Fruit fly (Drosophila melanogaster) whole organism, embryonic: Measurements from ENCODE around the gene CG16717.

Source experiments
- ATbp ChIP-seq: fragments of 200-800 bp; sonication (Bioruptor generic); optimal IDR thresholded peaks from 2 replicates; lab custom pipeline; 2017; ENCODE audit warnings: missing biosample characterization, mild to moderate bottlenecking, missing genetic modification characterization, missing genetic modification reagents
- CG10959 ChIP-seq: fragments of 200-800 bp; sonication (Bioruptor generic); IDR thresholded peaks from 2 replicates; pipeline ENCODE4 v1.3.6; 2022; ENCODE audit warnings: missing biosample characterization, missing genetic modification characterization
- CG15479 ChIP-seq: fragments of 200-800 bp; sonication (Bioruptor generic); optimal IDR thresholded peaks from 3 replicates; lab custom pipeline; 2019; ENCODE audit warnings: missing biosample characterization, mild to moderate bottlenecking, missing genetic modification characterization, moderate library complexity
- CG15514 ChIP-seq: fragments of 200-800 bp; sonication (Bioruptor generic); optimal IDR thresholded peaks from 3 replicates; lab custom pipeline; 2017; ENCODE audit warnings: missing biosample characterization, missing genetic modification characterization, mild to moderate bottlenecking, moderate library complexity, missing genetic modification reagents
- CG15696 ChIP-seq: fragments of 200-800 bp; sonication (Bioruptor generic); optimal IDR thresholded peaks from 2 replicates; lab custom pipeline; 2019; ENCODE audit warnings: missing biosample characterization, mild to moderate bottlenecking, missing genetic modification characterization, moderate library complexity
- CG1647 ChIP-seq: fragments of 200-800 bp; sonication (Bioruptor generic); optimal IDR thresholded peaks from 3 replicates; lab custom pipeline; 2016; ENCODE audit warnings: missing biosample characterization, missing genetic modification characterization
- CG2116 ChIP-seq: fragments of 200-800 bp; sonication (Bioruptor generic); optimal IDR thresholded peaks from 3 replicates; lab custom pipeline; 2018; ENCODE audit warnings: missing biosample characterization, mild to moderate bottlenecking, missing genetic modification characterization
- CG2202 ChIP-seq: fragments of 200-800 bp; sonication (Bioruptor generic); optimal IDR thresholded peaks from 2 replicates; lab custom pipeline; 2018; ENCODE audit warnings: missing biosample characterization, mild to moderate bottlenecking, missing genetic modification characterization
- CG2712 ChIP-seq: fragments of 200-800 bp; optimal IDR thresholded peaks from 3 replicates; lab custom pipeline; 2019; ENCODE audit warnings: missing biosample characterization, mild to moderate bottlenecking, missing genetic modification characterization, moderate library complexity
- CG30403 ChIP-seq: fragments of 200-800 bp; sonication (Bioruptor generic); optimal IDR thresholded peaks from 3 replicates; lab custom pipeline; 2016; ENCODE audit warnings: missing biosample characterization, missing genetic modification characterization
- CG3065 ChIP-seq: fragments of 200-800 bp; sonication (Bioruptor generic); optimal IDR thresholded peaks from 2 replicates; lab custom pipeline; 2016; ENCODE audit warnings: missing biosample characterization, missing genetic modification characterization
- CG3838 ChIP-seq: fragments of 200-800 bp; sonication (Bioruptor generic); optimal IDR thresholded peaks from 3 replicates; lab custom pipeline; 2016; ENCODE audit warnings: missing biosample characterization, missing genetic modification characterization
- CG42726 ChIP-seq: fragments of 200-800 bp; sonication (Bioruptor generic); IDR thresholded peaks from 2 replicates; pipeline ENCODE4 v1.3.6; 2022; ENCODE audit warnings: missing biosample characterization, missing genetic modification characterization; ENCODE audit not compliant: partially characterized antibody
- CG4360 ChIP-seq: fragments of 200-800 bp; sonication (Bioruptor generic); IDR thresholded peaks from 2 replicates; pipeline ENCODE4 v1.3.6; 2022; ENCODE audit warnings: missing biosample characterization, missing genetic modification characterization
- CG43689 ChIP-seq: fragments of 200-800 bp; sonication (Bioruptor generic); IDR thresholded peaks from 2 replicates; pipeline ENCODE4 v1.3.6; 2022; ENCODE audit warnings: missing biosample characterization, missing genetic modification characterization
- CG4617 ChIP-seq: fragments of 200-800 bp; sonication (Bioruptor generic); optimal IDR thresholded peaks from 3 replicates; lab custom pipeline; 2016; ENCODE audit warnings: missing biosample characterization, missing genetic modification characterization, borderline replicate concordance
- CG6175 ChIP-seq: fragments of 200-800 bp; sonication (Bioruptor generic); IDR thresholded peaks from 3 replicates; pipeline ENCODE4 v1.3.6; 2022; ENCODE audit warnings: missing biosample characterization, missing genetic modification characterization
- CG6689 ChIP-seq: fragments of 200-800 bp; sonication (Bioruptor generic); IDR thresholded peaks from 2 replicates; pipeline ENCODE4 v1.3.6; 2022; ENCODE audit warnings: missing biosample characterization, missing genetic modification characterization
- CG7271 ChIP-seq: fragments of 200-800 bp; sonication (Bioruptor generic); optimal IDR thresholded peaks from 2 replicates; lab custom pipeline; 2018; ENCODE audit warnings: missing biosample characterization, mild to moderate bottlenecking, missing genetic modification characterization, moderate library complexity
- CG9797 ChIP-seq: fragments of 200-800 bp; sonication (Bioruptor generic); optimal IDR thresholded peaks from 3 replicates; lab custom pipeline; 2018; ENCODE audit warnings: missing biosample characterization, mild to moderate bottlenecking, missing genetic modification characterization
- CG9932 ChIP-seq: fragments of 200-800 bp; sonication (Bioruptor generic); IDR thresholded peaks from 2 replicates; pipeline ENCODE4 v1.3.6; 2022; ENCODE audit warnings: missing biosample characterization, missing genetic modification characterization
- CTCF ChIP-seq: fragments of 200-800 bp; sonication (Bioruptor generic); optimal IDR thresholded peaks from 2 replicates; lab custom pipeline; 2017; ENCODE audit warnings: missing biosample characterization, mild to moderate bottlenecking, missing genetic modification characterization, moderate library complexity
- CkIIα-i1 ChIP-seq: fragments of 200-800 bp; sonication (Bioruptor generic); IDR thresholded peaks from 2 replicates; pipeline ENCODE4 v1.3.6; 2022; ENCODE audit warnings: missing biosample characterization, missing genetic modification characterization
- Dfd ChIP-seq, 2 experiments: fragments of >200 bp; optimal IDR thresholded peaks; 2 replicates each; lab custom pipeline; 2017; ENCODE audit warnings: missing biosample characterization in 2 of 2, missing genetic modification characterization in 2 of 2
- GATAe ChIP-seq: fragments of 200-800 bp; sonication (Bioruptor generic); conservative IDR thresholded peaks from 2 replicates; pipeline ENCODE4 v1.3.6; 2022; ENCODE audit warnings: missing biosample characterization, missing genetic modification characterization
- HHEX ChIP-seq: fragments of 200-800 bp; sonication (Bioruptor generic); optimal IDR thresholded peaks from 3 replicates; lab custom pipeline; 2017; ENCODE audit warnings: missing biosample characterization, mild to moderate bottlenecking, missing genetic modification characterization, missing genetic modification reagents
- HmgD ChIP-seq: fragments of 200-800 bp; sonication (Bioruptor generic); optimal IDR thresholded peaks from 3 replicates; lab custom pipeline; 2016; ENCODE audit warnings: missing biosample characterization, missing genetic modification characterization
- Hr3 ChIP-seq: fragments of 200-800 bp; sonication (Bioruptor generic); optimal IDR thresholded peaks from 3 replicates; lab custom pipeline; 2016; ENCODE audit warnings: missing biosample characterization, missing genetic modification characterization
- Hr51 ChIP-seq, 2 experiments: fragments of 200-800 bp; sonication (Bioruptor generic); optimal IDR thresholded peaks; 2 replicates in 1 of 2; 3 replicates in 1 of 2; lab custom pipeline; 2016 to 2018; ENCODE audit warnings: missing biosample characterization in 2 of 2, missing genetic modification characterization in 2 of 2, mild to moderate bottlenecking in 1 of 2, moderate library complexity in 1 of 2
- Mad ChIP-seq: fragments of 200-800 bp; sonication (Bioruptor generic); optimal IDR thresholded peaks from 2 replicates; lab custom pipeline; 2016; ENCODE audit warnings: missing biosample characterization, missing genetic modification characterization
- Mes4 ChIP-seq: fragments of 200-800 bp; sonication (Bioruptor generic); optimal IDR thresholded peaks from 2 replicates; lab custom pipeline; 2016; ENCODE audit warnings: missing biosample characterization, missing genetic modification characterization
- NFAT ChIP-seq: fragments of 200-800 bp; sonication (Bioruptor generic); IDR thresholded peaks from 2 replicates; pipeline ENCODE4 v1.3.6; 2022; ENCODE audit warnings: missing biosample characterization, missing genetic modification characterization
- Neu2 ChIP-seq: fragments of 200-800 bp; sonication (Bioruptor generic); optimal IDR thresholded peaks from 3 replicates; lab custom pipeline; 2016; ENCODE audit warnings: missing biosample characterization, missing genetic modification characterization, borderline replicate concordance
- Oli ChIP-seq: fragments of 200-800 bp; sonication (Bioruptor generic); optimal IDR thresholded peaks from 2 replicates; lab custom pipeline; 2018; ENCODE audit warnings: missing biosample characterization, mild to moderate bottlenecking, missing genetic modification characterization, moderate library complexity
- PHDP ChIP-seq: fragments of 200-800 bp; sonication (Bioruptor generic); optimal IDR thresholded peaks from 3 replicates; lab custom pipeline; 2018; ENCODE audit warnings: missing biosample characterization, mild to moderate bottlenecking, missing genetic modification characterization, moderate library complexity
- Sry-β ChIP-seq: fragments of 200-800 bp; sonication (Bioruptor generic); optimal IDR thresholded peaks from 2 replicates; lab custom pipeline; 2018; ENCODE audit warnings: missing biosample characterization, mild to moderate bottlenecking, missing genetic modification characterization, moderate library complexity
- cas ChIP-seq: fragments of 200-800 bp; sonication (Bioruptor generic); IDR thresholded peaks from 2 replicates; pipeline ENCODE4 v1.3.6; 2022; ENCODE audit warnings: missing biosample characterization, missing genetic modification characterization
- dan ChIP-seq: fragments of 200-800 bp; sonication (Bioruptor generic); IDR thresholded peaks from 2 replicates; pipeline ENCODE4 v1.3.6; 2022; ENCODE audit warnings: missing biosample characterization, missing genetic modification characterization
- exex ChIP-seq: fragments of 200-800 bp; sonication (Bioruptor generic); optimal IDR thresholded peaks from 4 replicates; lab custom pipeline; 2018; ENCODE audit warnings: missing biosample characterization, mild to moderate bottlenecking, missing genetic modification characterization, moderate library complexity
- gcm2 ChIP-seq: fragments of 200-800 bp; sonication (Bioruptor generic); optimal IDR thresholded peaks from 2 replicates; lab custom pipeline; 2016; ENCODE audit warnings: missing biosample characterization, missing genetic modification characterization
- klu ChIP-seq: fragments of 200-800 bp; sonication (Bioruptor generic); IDR thresholded peaks from 2 replicates; pipeline ENCODE4 v1.3.6; 2022; ENCODE audit warnings: missing biosample characterization, missing genetic modification characterization
- kni ChIP-seq: fragments of 200-800 bp; sonication (Bioruptor generic); optimal IDR thresholded peaks from 3 replicates; lab custom pipeline; 2017; ENCODE audit warnings: mild to moderate bottlenecking, missing biosample characterization, missing genetic modification reagents, missing genetic modification characterization
- knrl ChIP-seq: fragments of 200-800 bp; sonication (Bioruptor generic); IDR thresholded peaks from 3 replicates; pipeline ENCODE4 v1.3.6; 2022; ENCODE audit warnings: missing biosample characterization, missing genetic modification characterization; ENCODE audit not compliant: partially characterized antibody
- peb ChIP-seq: fragments of 200-800 bp; sonication (Bioruptor generic); IDR thresholded peaks from 2 replicates; pipeline ENCODE4 v1.3.6; 2022; ENCODE audit warnings: missing biosample characterization, missing genetic modification characterization
- sima ChIP-seq: fragments of 200-800 bp; sonication (Bioruptor generic); optimal IDR thresholded peaks from 2 replicates; lab custom pipeline; 2016; ENCODE audit warnings: missing biosample characterization, missing genetic modification characterization
- tgo ChIP-seq: fragments of 200-800 bp; sonication (Bioruptor generic); IDR thresholded peaks from 3 replicates; pipeline ENCODE4 v1.3.6; 2022; ENCODE audit warnings: missing biosample characterization, missing genetic modification characterization
- ttk ChIP-seq: fragments of 200-800 bp; sonication (Bioruptor generic); IDR thresholded peaks from 2 replicates; pipeline ENCODE4 v2.1.2; 2022; ENCODE audit warnings: missing biosample characterization, missing genetic modification characterization
- wdn ChIP-seq: fragments of 200-800 bp; sonication (Bioruptor generic); IDR thresholded peaks from 2 replicates; pipeline ENCODE4 v1.3.6; 2022; ENCODE audit warnings: missing biosample characterization, missing genetic modification characterization
- wek ChIP-seq: fragments of 200-800 bp; sonication (Bioruptor generic); optimal IDR thresholded peaks from 3 replicates; lab custom pipeline; 2018; ENCODE audit warnings: missing biosample characterization, mild to moderate bottlenecking, missing genetic modification characterization, moderate library complexity

The CG16717 gene

dm6 chr3L:9696650-9697526 lies 17.9 kb downstream of the CG16717 start, which contains the start of gene Prps (continued):
- TF ChIP-seq CG7271 (no peak), GATAe (GFP tag; lab: Robert Waterston, UW) (peak; percentile 49; the same call in 1 of the 2 replicates), ATbp (GFP tag; lab: Kevin White, UChicago) (peak; percentile 55), peb (GFP tag; lab: Robert Waterston, UW) (peak; percentile 66), tgo (GFP tag; lab: Robert Waterston, UW) (peak; percentile 80), HmgD (no peak), gcm2 (GFP tag; lab: Kevin White, UChicago) (peak; percentile 49), Dfd (GFP tag; optimal IDR thresholded peaks at IDR 0.05; lab: Kevin White, UChicago) (no peak), wek (peak; percentile 42), NFAT (GFP tag; lab: Robert Waterston, UW) (peak; percentile 88), ttk (GFP tag; lab: Robert Waterston, UW) (peak; percentile 81), CG4617 (GFP tag; lab: Kevin White, UChicago) (peak; percentile 17), klu (GFP tag; lab: Robert Waterston, UW) (no peak), CG2202 (no peak), HHEX (GFP tag; lab: Kevin White, UChicago) (peak; percentile 76), CG1647 (GFP tag; lab: Kevin White, UChicago) (peak; percentile 79), CTCF (GFP tag; lab: Kevin White, UChicago) (peak; percentile 17), Neu2 (GFP tag; lab: Kevin White, UChicago) (no peak), Oli (tag; lab: Kevin White, UChicago) (peak; percentile 30), CG3065 (GFP tag; lab: Kevin White, UChicago) (peak; percentile 3), CG2116 (no peak), CG10959 (GFP tag; lab: Robert Waterston, UW) (peak; percentile 68; the same call in 1 of the 2 replicates), CG9797 (GFP tag; lab: Kevin White, UChicago) (no peak), exex (peak; percentile 60), CG15479 (GFP tag; lab: Kevin White, UChicago) (no peak), Hr3 (GFP tag; lab: Kevin White, UChicago) (peak; percentile 47), Sry-β (GFP tag; lab: Kevin White, UChicago) (no peak), CG15514 (GFP tag; lab: Kevin White, UChicago) (peak; percentile 74), CG9932 (GFP tag; lab: Robert Waterston, UW) (peak; percentile 83), cas (GFP tag; lab: Robert Waterston, UW) (peak; percentile 53; the same call in 1 of the 2 replicates), CG2712 (tag; lab: Kevin White, UChicago) (peak; percentile 78), CkIIα-i1 (no peak), dan (no peak), CG3838 (GFP tag; lab: Kevin White, UChicago) (peak; percentile 22), PHDP (tag; lab: Kevin White, UChicago) (peak; percentile 82), wdn (GFP tag; lab: Robert Waterston, UW) (peak; percentile 48; the same call in 1 of the 2 replicates), CG42726 (GFP tag; lab: Robert Waterston, UW) (no peak; the same call in 1 of the 2 replicates), CG6689 (GFP tag; lab: Robert Waterston, UW) (peak; percentile 37; the same call in 1 of the 2 replicates), kni (GFP tag; lab: Kevin White, UChicago) (peak; percentile 66), knrl (GFP tag; lab: Robert Waterston, UW) (no peak), sima (GFP tag; lab: Kevin White, UChicago) (no peak), CG6175 (GFP tag; lab: Robert Waterston, UW) (peak; percentile 77; the same call in 2 of the 3 replicates), Hr51 (GFP tag; optimal IDR thresholded peaks at IDR 0.05; lab: Kevin White, UChicago) (peak; percentile 66 to 75), Mad (GFP tag; lab: Kevin White, UChicago) (peak; percentile 24), CG43689 (GFP tag; lab: Robert Waterston, UW) (no peak), CG30403 (GFP tag; lab: Kevin White, UChicago) (peak; percentile 75), CG15696 (tag; lab: Kevin White, UChicago) (no peak), CG4360 (GFP tag; lab: Robert Waterston, UW) (peak; percentile 36; the same call in 1 of the 2 replicates), Mes4 (GFP tag; lab: Kevin White, UChicago) (peak; percentile 74)
